Worm (Caenorhabditis elegans) whole organism, L3 larva: ENCODE results near the gene Y19D2B.2.
"Not testable (repeated sequence)": the region's sequence is repeated elsewhere in the genome, so short reads cannot be mapped to it uniquely, and the experiment has no call there.

Source experiments
- R02D3.7 ChIP-seq: fragments of 150-350 bp; optimal IDR thresholded peaks from 2 replicates; lab custom pipeline; 2014; ENCODE audit warnings: missing biosample characterization, missing genetic modification characterization
- ZK546.5 ChIP-seq: sonication (generic microtip); optimal IDR thresholded peaks from 2 replicates; lab custom pipeline; 2017; ENCODE audit warnings: missing biosample characterization, missing genetic modification characterization
- ama-1 ChIP-seq: fragments of 150-350 bp; optimal IDR thresholded peaks from 2 replicates; lab custom pipeline; 2018
- ceh-82 ChIP-seq: fragments of 150-350 bp; optimal IDR thresholded peaks from 2 replicates; lab custom pipeline; 2014; ENCODE audit warnings: missing biosample characterization, missing genetic modification characterization
- ceh-9 ChIP-seq: sonication (generic microtip); optimal IDR thresholded peaks from 2 replicates; lab custom pipeline; 2018; ENCODE audit warnings: missing biosample characterization, missing genetic modification characterization
- daf-12 ChIP-seq: fragments of 150-350 bp; optimal IDR thresholded peaks from 2 replicates; lab custom pipeline; 2014; ENCODE audit warnings: missing biosample characterization, missing genetic modification reagents, missing genetic modification characterization
- egl-27 ChIP-seq: sonication (generic microtip); optimal IDR thresholded peaks from 4 replicates; lab custom pipeline; 2017; ENCODE audit warnings: missing biosample characterization, missing genetic modification reagents, missing genetic modification characterization
- egl-5 ChIP-seq: fragments of 150-350 bp; optimal IDR thresholded peaks from 2 replicates; lab custom pipeline; 2017; ENCODE audit warnings: missing biosample characterization, missing genetic modification reagents, missing genetic modification characterization, inconsistent platforms
- elt-2 ChIP-seq: sonication (generic microtip); optimal IDR thresholded peaks from 2 replicates; lab custom pipeline; 2016; ENCODE audit warnings: missing genetic modification reagents, mild to moderate bottlenecking, missing genetic modification characterization, missing compliant biosample characterization
- elt-3 ChIP-seq, 3 experiments: fragments of 150-350 bp in 1 of 3; sonication (generic microtip) in 2 of 3; optimal IDR thresholded peaks; 2 replicates in 2 of 3; 4 replicates in 1 of 3; lab custom pipeline; 2014 to 2017; ENCODE audit warnings: missing biosample characterization in 3 of 3, missing genetic modification characterization in 3 of 3
- fkh-10 ChIP-seq: sonication (generic microtip); optimal IDR thresholded peaks from 2 replicates; lab custom pipeline; 2017; ENCODE audit warnings: missing biosample characterization, missing genetic modification reagents, missing genetic modification characterization
- lin-39 ChIP-seq: fragments of 150-350 bp; optimal IDR thresholded peaks from 2 replicates; lab custom pipeline; 2018; ENCODE audit warnings: missing biosample characterization, missing genetic modification reagents, missing genetic modification characterization
- mdl-1 ChIP-seq: fragments of 150-350 bp; optimal IDR thresholded peaks from 2 replicates; lab custom pipeline; 2014; ENCODE audit warnings: missing biosample characterization, missing genetic modification characterization
- mml-1 ChIP-seq: fragments of 150-350 bp; sonication (generic microtip); optimal IDR thresholded peaks from 3 replicates; lab custom pipeline; 2014; ENCODE audit warnings: missing biosample characterization, missing genetic modification characterization
- nfya-1 ChIP-seq: sonication (generic microtip); optimal IDR thresholded peaks from 2 replicates; lab custom pipeline; 2017; ENCODE audit warnings: missing genetic modification characterization, mild to moderate bottlenecking, missing compliant biosample characterization, antibody characterized with exemption, moderate library complexity; ENCODE audit not compliant: insufficient read depth
- nhr-11 ChIP-seq: fragments of 150-350 bp; optimal IDR thresholded peaks from 2 replicates; lab custom pipeline; 2014; ENCODE audit warnings: missing biosample characterization, missing genetic modification characterization
- nhr-23 ChIP-seq: fragments of 150-350 bp; optimal IDR thresholded peaks from 2 replicates; lab custom pipeline; 2014; ENCODE audit warnings: missing biosample characterization, missing genetic modification reagents, missing genetic modification characterization
- nhr-25 ChIP-seq: sonication (generic microtip); optimal IDR thresholded peaks from 2 replicates; lab custom pipeline; 2017; ENCODE audit warnings: missing biosample characterization, missing genetic modification characterization
- nhr-43 ChIP-seq: sonication (generic microtip); optimal IDR thresholded peaks from 2 replicates; lab custom pipeline; 2016; ENCODE audit warnings: mild to moderate bottlenecking, missing genetic modification characterization, missing compliant biosample characterization; ENCODE audit not compliant: poor library complexity, severe bottlenecking
- nhr-67 ChIP-seq: fragments of 150-350 bp; optimal IDR thresholded peaks from 2 replicates; lab custom pipeline; 2014; ENCODE audit warnings: missing biosample characterization, missing genetic modification characterization
- nhr-76 ChIP-seq: fragments of 150-350 bp; sonication (generic microtip); optimal IDR thresholded peaks from 5 replicates; lab custom pipeline; 2014; ENCODE audit warnings: missing biosample characterization, missing genetic modification characterization
- nhr-77 ChIP-seq: fragments of 150-350 bp; optimal IDR thresholded peaks from 2 replicates; lab custom pipeline; 2014; ENCODE audit warnings: missing biosample characterization, missing genetic modification characterization
- pha-4 ChIP-seq: fragments of 150-350 bp; optimal IDR thresholded peaks from 2 replicates; lab custom pipeline; 2014; ENCODE audit warnings: missing biosample characterization, missing genetic modification reagents, missing genetic modification characterization
- pqm-1 ChIP-seq: fragments of 150-350 bp; optimal IDR thresholded peaks from 2 replicates; lab custom pipeline; 2017; ENCODE audit warnings: missing biosample characterization, missing genetic modification characterization, inconsistent platforms
- sea-2 ChIP-seq: fragments of 150-350 bp; sonication (generic microtip); optimal IDR thresholded peaks from 4 replicates; lab custom pipeline; 2014; ENCODE audit warnings: missing biosample characterization, missing genetic modification reagents, missing genetic modification characterization
- skn-1 ChIP-seq: fragments of 150-350 bp; optimal IDR thresholded peaks from 2 replicates; lab custom pipeline; 2014; ENCODE audit warnings: missing biosample characterization, missing genetic modification characterization
- snpc-4 ChIP-seq: fragments of 150-350 bp; optimal IDR thresholded peaks from 2 replicates; lab custom pipeline; 2014; ENCODE audit warnings: missing biosample characterization, missing genetic modification characterization
- tbx-2 ChIP-seq: sonication (generic microtip); optimal IDR thresholded peaks from 2 replicates; lab custom pipeline; 2016; ENCODE audit warnings: mild to moderate bottlenecking, missing genetic modification characterization, missing compliant biosample characterization
- unc-62 ChIP-seq: fragments of 150-350 bp; sonication (generic microtip); optimal IDR thresholded peaks from 4 replicates; lab custom pipeline; 2014; ENCODE audit warnings: missing biosample characterization, missing genetic modification reagents, missing genetic modification characterization
- ztf-11 ChIP-seq: fragments of 150-350 bp; optimal IDR thresholded peaks from 2 replicates; lab custom pipeline; 2014; ENCODE audit warnings: missing biosample characterization, missing genetic modification characterization

Gene Y19D2B.2

ce11 chrII:10888979-10889378 lies 35.1 kb upstream of the Y19D2B.2 start, which contains the start of gene ptr-8:
TSS of gene ptr-8 (plus strand) at chrII:10889279.
- TF ChIP-seq nfya-1 (tag; lab: Kevin White, UChicago), result no peak
- no peak for TF ChIP-seq elt-2 (tag; lab: Kevin White, UChicago)
- TF ChIP-seq snpc-4 (tag; lab: Kevin White, UChicago), result no peak

- no peak for TF ChIP-seq unc-62 (GFP tag; lab: Kevin White, UChicago)
- TF ChIP-seq nhr-43, result no peak
- TF ChIP-seq pqm-1, result no peak
- no peak for TF ChIP-seq nhr-67 (tag; lab: Kevin White, UChicago)
- no peak for TF ChIP-seq nhr-11 (tag; lab: Kevin White, UChicago)
- no peak for TF ChIP-seq lin-39 (tag; lab: Kevin White, UChicago)
- no peak for TF ChIP-seq tbx-2 (tag; lab: Kevin White, UChicago)
- TF ChIP-seq ceh-9 (tag; lab: Kevin White, UChicago), result no peak
- TF ChIP-seq nfya-1 (tag; lab: Kevin White, UChicago), result no peak
- TF ChIP-seq ceh-82, result no peak
- TF ChIP-seq ztf-11 (tag; lab: Kevin White, UChicago), result no peak
- TF ChIP-seq ama-1 (lab: Kevin White, UChicago), result no peak
- no peak for TF ChIP-seq egl-27 (tag; lab: Kevin White, UChicago)
- TF ChIP-seq pha-4 (tag; lab: Kevin White, UChicago), result no peak
- TF ChIP-seq elt-3 (tag; optimal IDR thresholded peaks at IDR 0.05; lab: Kevin White, UChicago), result no peak
Measured at ce11 chrII:10894996-10895395, 29.1 kb upstream of the Y19D2B.2 start, which contains the start of gene sra-10. TSS of gene sra-10 (minus strand) at chrII:10895096.

ce11 chrII:10895959-10896358 lies 28.1 kb upstream of the Y19D2B.2 start:
- TF ChIP-seq skn-1 (tag; lab: Kevin White, UChicago), result no peak
- peak; percentile 71 for TF ChIP-seq nfya-1 (tag; lab: Kevin White, UChicago)

- TF ChIP-seq skn-1 (tag; lab: Kevin White, UChicago) (no peak), daf-12 (no peak), ama-1 (lab: Kevin White, UChicago) (no peak), R02D3.7 (tag; lab: Kevin White, UChicago) (no peak), nhr-23 (no peak)
Measured at ce11 chrII:10898998-10899397, 25.1 kb upstream of the Y19D2B.2 start.

ce11 chrII:10902104-10902503 lies 21.9 kb upstream of the Y19D2B.2 start, which contains the start of gene gly-1:
TSS of gene gly-1 (minus strand) at chrII:10902204.
- TF ChIP-seq elt-3 (tag; optimal IDR thresholded peaks at IDR 0.05; lab: Kevin White, UChicago) (no peak), egl-27 (tag; lab: Kevin White, UChicago) (no peak), fkh-10 (GFP tag; lab: Kevin White, UChicago) (no peak), nhr-25 (tag; lab: Kevin White, UChicago) (no peak), nhr-76 (tag; lab: Kevin White, UChicago) (no peak), nhr-11 (tag; lab: Kevin White, UChicago) (no peak), skn-1 (tag; lab: Kevin White, UChicago) (no peak), ceh-82 (no peak), nhr-77 (tag; lab: Kevin White, UChicago) (no peak), ZK546.5 (tag; lab: Kevin White, UChicago) (no peak), sea-2 (no peak), ceh-9 (tag; lab: Kevin White, UChicago) (no peak), unc-62 (GFP tag; lab: Kevin White, UChicago) (no peak), mdl-1 (tag; lab: Kevin White, UChicago) (no peak)

ce11 chrII:10904379-10904778 lies 19.7 kb upstream of the Y19D2B.2 start, which contains the start of gene sra-12:
TSS of gene sra-12 (minus strand) at chrII:10904479.
- TF ChIP-seq mml-1 (tag; lab: Kevin White, UChicago); egl-5 (tag; lab: Kevin White, UChicago); nhr-23: not testable (repeated sequence)
